Worm (Caenorhabditis elegans) whole organism, late embryonic: ENCODE data around the gene mrp-1.

Experiments used
- C38D4.7 ChIP-seq: fragments of 200-800 bp; sonication (Bioruptor generic); optimal IDR thresholded peaks from 2 replicates; lab custom pipeline; 2018; ENCODE audit warnings: mild to moderate bottlenecking, missing genetic modification characterization, moderate library complexity, missing compliant biosample characterization
- K02D7.2 ChIP-seq: sonication (generic microtip); optimal IDR thresholded peaks from 2 replicates; lab custom pipeline; 2017; ENCODE audit warnings: mild to moderate bottlenecking, missing genetic modification characterization, missing compliant biosample characterization
- Y22D7AL.16 ChIP-seq: sonication (generic microtip); optimal IDR thresholded peaks from 2 replicates; lab custom pipeline; 2016; ENCODE audit warnings: missing genetic modification characterization, missing compliant biosample characterization
- ceh-14 ChIP-seq: sonication (generic microtip); optimal IDR thresholded peaks from 2 replicates; lab custom pipeline; 2016; ENCODE audit warnings: missing genotype, missing genetic modification characterization, missing compliant biosample characterization
- ceh-18 ChIP-seq: sonication (generic microtip); optimal IDR thresholded peaks from 2 replicates; lab custom pipeline; 2016; ENCODE audit warnings: missing genetic modification characterization, missing compliant biosample characterization
- ceh-19 ChIP-seq: fragments of 200-800 bp; sonication (Bioruptor generic); optimal IDR thresholded peaks from 2 replicates; lab custom pipeline; 2018; ENCODE audit warnings: mild to moderate bottlenecking, missing genetic modification characterization, missing compliant biosample characterization
- ceh-31 ChIP-seq: sonication (generic microtip); optimal IDR thresholded peaks from 2 replicates; lab custom pipeline; 2016; ENCODE audit warnings: missing genetic modification characterization, missing compliant biosample characterization
- ceh-34 ChIP-seq: sonication (generic microtip); optimal IDR thresholded peaks from 2 replicates; lab custom pipeline; 2016; ENCODE audit warnings: mild to moderate bottlenecking, missing genetic modification characterization, missing compliant biosample characterization
- ceh-9 ChIP-seq: sonication (generic microtip); optimal IDR thresholded peaks from 2 replicates; lab custom pipeline; 2016; ENCODE audit warnings: mild to moderate bottlenecking, missing genetic modification characterization, inconsistent platforms, missing compliant biosample characterization
- dmd-4 ChIP-seq: sonication (generic microtip); optimal IDR thresholded peaks from 2 replicates; lab custom pipeline; 2016; ENCODE audit warnings: borderline replicate concordance, missing genetic modification characterization, missing compliant biosample characterization
- dve-1 ChIP-seq: sonication (generic microtip); optimal IDR thresholded peaks from 2 replicates; lab custom pipeline; 2017; ENCODE audit warnings: antibody characterized with exemption, mild to moderate bottlenecking, missing genetic modification characterization, missing compliant biosample characterization
- elt-2 ChIP-seq: sonication (generic microtip); optimal IDR thresholded peaks from 2 replicates; lab custom pipeline; 2016; ENCODE audit warnings: missing genetic modification reagents, missing genetic modification characterization, missing compliant biosample characterization
- ets-4 ChIP-seq: sonication (generic microtip); optimal IDR thresholded peaks from 2 replicates; lab custom pipeline; 2016; ENCODE audit warnings: missing genetic modification characterization, missing compliant biosample characterization
- fax-1 ChIP-seq: sonication (generic microtip); optimal IDR thresholded peaks from 2 replicates; lab custom pipeline; 2016; ENCODE audit warnings: missing genotype, missing genetic modification characterization, missing compliant biosample characterization
- fkh-10 ChIP-seq: fragments of 150-350 bp; optimal IDR thresholded peaks from 2 replicates; lab custom pipeline; 2014; ENCODE audit warnings: missing biosample characterization, missing genetic modification reagents, missing genetic modification characterization
- hlh-13 ChIP-seq: fragments of 200-800 bp; sonication (Bioruptor generic); optimal IDR thresholded peaks from 2 replicates; lab custom pipeline; 2018; ENCODE audit warnings: mild to moderate bottlenecking, missing genetic modification characterization, missing compliant biosample characterization
- hlh-30 ChIP-seq: sonication (generic microtip); optimal IDR thresholded peaks from 2 replicates; lab custom pipeline; 2017; ENCODE audit warnings: antibody characterized with exemption, missing genetic modification characterization, missing compliant biosample characterization; ENCODE audit not compliant: insufficient read depth
- hlh-6 ChIP-seq: sonication (generic microtip); optimal IDR thresholded peaks from 2 replicates; lab custom pipeline; 2016; ENCODE audit warnings: missing genotype, missing genetic modification characterization, missing compliant biosample characterization
- mec-3 ChIP-seq: sonication (generic microtip); optimal IDR thresholded peaks from 2 replicates; lab custom pipeline; 2016; ENCODE audit warnings: borderline replicate concordance, missing genetic modification characterization, missing compliant biosample characterization
- nhr-232 ChIP-seq: sonication (generic microtip); optimal IDR thresholded peaks from 2 replicates; lab custom pipeline; 2016; ENCODE audit warnings: missing genetic modification characterization, missing compliant biosample characterization
- odd-2 ChIP-seq: sonication (generic microtip); optimal IDR thresholded peaks from 2 replicates; lab custom pipeline; 2017; ENCODE audit warnings: antibody characterized with exemption, mild to moderate bottlenecking, missing genetic modification characterization, missing compliant biosample characterization
- pag-3 ChIP-seq: sonication (generic microtip); optimal IDR thresholded peaks from 2 replicates; lab custom pipeline; 2016; ENCODE audit warnings: missing compliant biosample characterization, missing genetic modification characterization, borderline replicate concordance
- pax-1 ChIP-seq: fragments of 150-350 bp; optimal IDR thresholded peaks from 2 replicates; lab custom pipeline; 2014; ENCODE audit warnings: missing biosample characterization, missing genetic modification characterization
- pqm-1 ChIP-seq: sonication (generic microtip); optimal IDR thresholded peaks from 2 replicates; lab custom pipeline; 2016; ENCODE audit warnings: missing genetic modification characterization, missing compliant biosample characterization
- sox-2 ChIP-seq: fragments of 200-800 bp; sonication (Bioruptor generic); IDR thresholded peaks from 2 replicates; pipeline ENCODE4 v1.3.6; 2022; ENCODE audit warnings: missing genetic modification reagents, missing genetic modification characterization, missing compliant biosample characterization
- unc-42 ChIP-seq: sonication (generic microtip); optimal IDR thresholded peaks from 2 replicates; lab custom pipeline; 2016; ENCODE audit warnings: missing genotype, missing genetic modification characterization, missing compliant biosample characterization
- unc-55 ChIP-seq: sonication (generic microtip); optimal IDR thresholded peaks from 2 replicates; lab custom pipeline; 2017; ENCODE audit warnings: missing biosample characterization, missing genetic modification reagents, missing genetic modification characterization
- zip-5 ChIP-seq: sonication (generic microtip); optimal IDR thresholded peaks from 2 replicates; lab custom pipeline; 2016; ENCODE audit warnings: missing genetic modification characterization, missing compliant biosample characterization
- ztf-16 ChIP-seq: sonication (generic microtip); optimal IDR thresholded peaks from 2 replicates; lab custom pipeline; 2017; ENCODE audit warnings: missing genetic modification characterization, missing compliant biosample characterization

Gene mrp-1

ce11 chrX:557195-557594, 30.5 kb downstream of the mrp-1 start, which contains the start of gene hlh-19:
hlh-19 (minus strand) TSS chrX:557295.
- no peak for TF ChIP-seq K02D7.2 (tag; lab: Kevin White, UChicago)

ce11 chrX:555043-555791, 32.5 kb downstream of the mrp-1 start:
- TF ChIP-seq nhr-232 (no peak), elt-2 (tag; lab: Kevin White, UChicago) (peak; percentile 58)

- TF ChIP-seq elt-2 (tag; lab: Kevin White, UChicago) (no peak), ceh-19 (no peak)
These were observed 33.8 kb downstream of the mrp-1 start, which contains the start of gene F57C12.6 for ce11 chrX:553875-554274. F57C12.6 (minus strand) TSS chrX:553975.

- TF ChIP-seq ceh-31 (tag; lab: Kevin White, UChicago) = no peak
These were observed 34.3 kb downstream of the mrp-1 start for ce11 chrX:553420-553819.

- TF ChIP-seq ceh-19 (no peak), ceh-14 (tag; lab: Kevin White, UChicago) (no peak), ceh-18 (tag; lab: Kevin White, UChicago) (no peak), pag-3 (tag; lab: Kevin White, UChicago) (no peak), mec-3 (tag; lab: Kevin White, UChicago) (no peak), K02D7.2 (tag; lab: Kevin White, UChicago) (no peak), fkh-10 (no peak)
These were observed 36.4 kb downstream of the mrp-1 start, which contains the start of gene F57C12.2 for ce11 chrX:551175-551729. F57C12.2 (minus strand) TSS chrX:551392.

ce11 chrX:542807-543206, 44.9 kb downstream of the mrp-1 start, which contains the start of gene F28C10.1:
F28C10.1 (plus strand) TSS chrX:543107.
- no peak for TF ChIP-seq ceh-31 (tag; lab: Kevin White, UChicago)
- TF ChIP-seq sox-2 (GFP tag; lab: Robert Waterston, UW) = no peak
- no peak for TF ChIP-seq odd-2 (tag; lab: Kevin White, UChicago)
- TF ChIP-seq pax-1 (tag; lab: Kevin White, UChicago) = no peak
- no peak for TF ChIP-seq ets-4
- TF ChIP-seq zip-5 (tag; lab: Kevin White, UChicago) = no peak
- no peak for TF ChIP-seq hlh-6 (tag; lab: Kevin White, UChicago)
- TF ChIP-seq dmd-4 (tag; lab: Kevin White, UChicago) = no peak
- no peak for TF ChIP-seq ceh-34 (tag; lab: Kevin White, UChicago)
- TF ChIP-seq hlh-30 (tag; lab: Kevin White, UChicago) = no peak
- no peak for TF ChIP-seq nhr-232
- no peak for TF ChIP-seq ceh-9 (tag; lab: Kevin White, UChicago)
- no peak for TF ChIP-seq pqm-1 (tag; lab: Kevin White, UChicago)

ce11 chrX:538083-538482, 49.6 kb downstream of the mrp-1 start:
- TF ChIP-seq ztf-16 = no peak
- no peak for TF ChIP-seq dve-1 (tag; lab: Kevin White, UChicago)
- no peak for TF ChIP-seq hlh-13
- no peak for TF ChIP-seq unc-42
- TF ChIP-seq ceh-9 (tag; lab: Kevin White, UChicago) = no peak
- TF ChIP-seq C38D4.7 (GFP tag; lab: Kevin White, UChicago) = no peak
- TF ChIP-seq Y22D7AL.16 (tag; lab: Kevin White, UChicago) = no peak
- TF ChIP-seq ceh-14 (tag; lab: Kevin White, UChicago) = no peak
- no peak for TF ChIP-seq ceh-19
- TF ChIP-seq dmd-4 (tag; lab: Kevin White, UChicago) = no peak
- TF ChIP-seq fax-1 (tag; lab: Kevin White, UChicago) = no peak
- no peak for TF ChIP-seq unc-55 (GFP tag; lab: Kevin White, UChicago)
